Worm (Caenorhabditis elegans): ENCODE results near the gene picc-1.
"Not testable (repeated sequence)": the region's sequence is repeated elsewhere in the genome, so short reads cannot be mapped to it uniquely, and the experiment has no call there.

DNA sequence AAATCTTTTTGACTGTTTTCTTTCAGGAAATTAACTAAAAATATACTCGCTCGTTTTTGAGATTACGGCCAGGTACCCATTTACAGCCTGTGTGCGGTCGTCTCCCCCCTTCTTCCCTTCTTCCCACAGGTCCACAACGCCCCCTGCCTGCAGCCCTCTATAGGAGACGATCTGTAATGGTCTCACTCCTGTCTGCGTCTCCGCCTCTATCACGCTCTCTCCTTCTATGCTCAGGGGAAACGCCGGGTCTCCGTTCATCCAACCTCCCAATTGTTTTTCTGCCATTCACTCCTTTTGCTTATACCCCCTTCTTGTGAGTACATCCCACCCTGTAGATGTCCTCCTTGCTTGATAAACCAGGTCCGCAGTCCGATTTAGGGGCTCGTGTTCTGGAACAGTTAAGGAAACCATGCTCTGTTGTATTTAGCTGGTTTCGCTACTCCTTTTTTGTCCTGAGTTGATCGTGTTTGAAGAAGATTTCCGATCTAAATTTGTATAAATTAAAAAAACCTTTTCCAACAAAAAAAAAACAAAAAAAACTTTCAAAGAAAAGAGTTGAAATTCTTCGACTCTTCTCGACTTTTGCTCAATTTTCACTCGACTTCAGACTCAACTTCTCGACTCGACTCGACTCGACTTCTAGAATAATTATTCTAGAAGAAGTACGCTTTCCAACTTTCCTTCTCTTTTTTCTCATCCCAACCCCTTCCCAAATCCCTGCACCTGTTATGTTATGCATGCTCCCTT is 19.8 kb downstream of the picc-1 start, which contains the start of gene F29G9.1:
- TF ChIP-seq unc-39, fos-1, mdl-1, ceh-82, ztf-11, nhr-21, mbf-1, peb-1, zag-1, lin-11, ceh-16 (tag; optimal IDR thresholded peaks at IDR 0.05): not testable (repeated sequence)

Measured in whole organism, L2 larva.